Fruit fly (Drosophila melanogaster): ENCODE measurements around the gene per.

The per gene

dm6 chrX:2704134-2704773 lies 18.9 kb downstream of the per start, which contains the start of gene eIF2Bbeta (continued):
- TF ChIP-seq CoRest (tag; optimal IDR thresholded peaks at IDR 0.05) (no peak), Opbp (GFP tag; IDR thresholded peaks at IDR 0.05; ENCODE audit: partially characterized antibody) (no peak), dysf (GFP tag; IDR thresholded peaks at IDR 0.05) (no peak), Sry-δ (GFP tag; optimal IDR thresholded peaks at IDR 0.05) (peak; percentile 39), dmrt99B (tag; optimal IDR thresholded peaks at IDR 0.05) (no peak), CG14860 (GFP tag; IDR thresholded peaks at IDR 0.05; ENCODE audit: partially characterized antibody) (no peak), CG1233 (GFP tag; optimal IDR thresholded peaks at IDR 0.05) (no peak), CG13894 (tag; optimal IDR thresholded peaks at IDR 0.05) (no peak), prd (optimal IDR thresholded peaks at IDR 0.05) (no peak), prd (GFP tag; IDR thresholded peaks at IDR 0.05) (0 out of 3 replicates have a peak, but pooled peaks have one; percentile 30), CG4820 (GFP tag; optimal IDR thresholded peaks at IDR 0.05) (no peak), Gug (GFP tag; IDR thresholded peaks at IDR 0.05) (no peak), tin (GFP tag; optimal IDR thresholded peaks at IDR 0.05) (no peak), CG11696 (GFP tag; IDR thresholded peaks at IDR 0.05) (no peak), dimm (GFP tag; IDR thresholded peaks at IDR 0.05) (no peak), Drgx (GFP tag; IDR thresholded peaks at IDR 0.05) (no peak), CG4404 (GFP tag; IDR thresholded peaks at IDR 0.05) (no peak), pan (optimal IDR thresholded peaks at IDR 0.05) (no peak), pan (GFP tag; optimal IDR thresholded peaks at IDR 0.05 in 1 of 2, IDR thresholded peaks at IDR 0.05 in 1 of 2) (peak in 1 of 2 experiments; percentile 9), Vsx1 (GFP tag; optimal IDR thresholded peaks at IDR 0.05) (no peak), otp (GFP tag; IDR thresholded peaks at IDR 0.05) (no peak), HLH4C (GFP tag; IDR thresholded peaks at IDR 0.05; ENCODE audit: partially characterized antibody) (0 out of 3 replicates have a peak, but pooled peaks have one; percentile 16), ham (GFP tag; IDR thresholded peaks at IDR 0.05) (no peak), ems (GFP tag; optimal IDR thresholded peaks at IDR 0.05) (no peak), br (optimal IDR thresholded peaks at IDR 0.05) (no peak), pb (GFP tag; optimal IDR thresholded peaks at IDR 0.05) (no peak), CG11695 (GFP tag; IDR thresholded peaks at IDR 0.05) (no peak), hbn (GFP tag; IDR thresholded peaks at IDR 0.05; ENCODE audit: partially characterized antibody) (no peak), gfzf (GFP tag; optimal IDR thresholded peaks at IDR 0.05) (peak; percentile 31), CG7786 (GFP tag; optimal IDR thresholded peaks at IDR 0.05) (no peak), ATbp (GFP tag; optimal IDR thresholded peaks at IDR 0.05) (no peak), corto (GFP tag; optimal IDR thresholded peaks at IDR 0.05) (no peak), CG13424 (tag; optimal IDR thresholded peaks at IDR 0.05) (no peak), CG12942 (GFP tag; optimal IDR thresholded peaks at IDR 0.05) (no peak), CG30431 (GFP tag; optimal IDR thresholded peaks at IDR 0.05) (no peak), CG1529 (GFP tag; optimal IDR thresholded peaks at IDR 0.05) (no peak), crp (GFP tag; optimal IDR thresholded peaks at IDR 0.05) (no peak), Dip3 (GFP tag; optimal IDR thresholded peaks at IDR 0.05) (no peak), mld (GFP tag; IDR thresholded peaks at IDR 0.05; ENCODE audit: partially characterized antibody) (no peak), ara (GFP tag; IDR thresholded peaks at IDR 0.05) (no peak), CG3838 (GFP tag; optimal IDR thresholded peaks at IDR 0.05) (no peak), CG13123 (GFP tag; optimal IDR thresholded peaks at IDR 0.05) (no peak), CG11456 (GFP tag; IDR thresholded peaks at IDR 0.05) (no peak), Aef1 (GFP tag; IDR thresholded peaks at IDR 0.05) (no peak), lola (GFP tag; optimal IDR thresholded peaks at IDR 0.05) (no peak), ttk (GFP tag; IDR thresholded peaks at IDR 0.05) (no peak), HLH54F (GFP tag; optimal IDR thresholded peaks at IDR 0.05) (no peak), Gsc (GFP tag; IDR thresholded peaks at IDR 0.05) (no peak), zfh1 (GFP tag; IDR thresholded peaks at IDR 0.05) (no peak), Tbp (GFP tag; optimal IDR thresholded peaks at IDR 0.05) (no peak), Deaf1 (tag; optimal IDR thresholded peaks at IDR 0.05) (no peak), CG2120 (GFP tag; optimal IDR thresholded peaks at IDR 0.05) (no peak)

Data from whole organism, embryonic.